Worm (Caenorhabditis elegans) whole organism, late embryonic: ENCODE measurements around the gene dct-6.

Experiments
- C38D4.7 ChIP-seq: fragments of 200-800 bp; sonication (Bioruptor generic); optimal IDR thresholded peaks from 2 replicates; lab custom pipeline; 2018; ENCODE audit warnings: mild to moderate bottlenecking, missing genetic modification characterization, moderate library complexity, missing compliant biosample characterization
- F13H6.1 ChIP-seq: sonication (generic microtip); optimal IDR thresholded peaks from 2 replicates; lab custom pipeline; 2016; ENCODE audit warnings: missing genetic modification characterization, missing compliant biosample characterization
- K09A11.1 ChIP-seq: sonication (generic microtip); optimal IDR thresholded peaks from 2 replicates; lab custom pipeline; 2017; ENCODE audit warnings: antibody characterized with exemption, mild to moderate bottlenecking, missing genetic modification characterization, missing compliant biosample characterization; ENCODE audit not compliant: insufficient read depth
- T23F11.4 ChIP-seq: fragments of 200-800 bp; sonication (Bioruptor generic); optimal IDR thresholded peaks from 2 replicates; lab custom pipeline; 2018; ENCODE audit warnings: mild to moderate bottlenecking, missing genetic modification characterization, missing compliant biosample characterization
- Y22D7AL.16 ChIP-seq: sonication (generic microtip); optimal IDR thresholded peaks from 2 replicates; lab custom pipeline; 2016; ENCODE audit warnings: missing genetic modification characterization, missing compliant biosample characterization
- ahr-1 ChIP-seq: sonication (generic microtip); optimal IDR thresholded peaks from 2 replicates; lab custom pipeline; 2016; ENCODE audit warnings: missing genetic modification characterization, missing compliant biosample characterization
- ceh-14 ChIP-seq: sonication (generic microtip); optimal IDR thresholded peaks from 2 replicates; lab custom pipeline; 2016; ENCODE audit warnings: missing genotype, missing genetic modification characterization, missing compliant biosample characterization
- ceh-2 ChIP-seq: sonication (generic microtip); optimal IDR thresholded peaks from 2 replicates; lab custom pipeline; 2016; ENCODE audit warnings: missing genotype, missing genetic modification characterization, missing compliant biosample characterization
- ceh-30 ChIP-seq: fragments of 150-350 bp; optimal IDR thresholded peaks from 2 replicates; lab custom pipeline; 2014; ENCODE audit warnings: missing biosample characterization, missing genetic modification characterization
- dve-1 ChIP-seq: sonication (generic microtip); optimal IDR thresholded peaks from 2 replicates; lab custom pipeline; 2017; ENCODE audit warnings: antibody characterized with exemption, mild to moderate bottlenecking, missing genetic modification characterization, missing compliant biosample characterization
- elt-2 ChIP-seq: sonication (generic microtip); optimal IDR thresholded peaks from 2 replicates; lab custom pipeline; 2016; ENCODE audit warnings: missing genetic modification reagents, missing genetic modification characterization, missing compliant biosample characterization
- fax-1 ChIP-seq: sonication (generic microtip); optimal IDR thresholded peaks from 2 replicates; lab custom pipeline; 2016; ENCODE audit warnings: missing genotype, missing genetic modification characterization, missing compliant biosample characterization
- fkh-10 ChIP-seq: fragments of 150-350 bp; optimal IDR thresholded peaks from 2 replicates; lab custom pipeline; 2014; ENCODE audit warnings: missing biosample characterization, missing genetic modification reagents, missing genetic modification characterization
- hlh-13 ChIP-seq: fragments of 200-800 bp; sonication (Bioruptor generic); optimal IDR thresholded peaks from 2 replicates; lab custom pipeline; 2018; ENCODE audit warnings: mild to moderate bottlenecking, missing genetic modification characterization, missing compliant biosample characterization
- hlh-30 ChIP-seq: sonication (generic microtip); optimal IDR thresholded peaks from 2 replicates; lab custom pipeline; 2017; ENCODE audit warnings: antibody characterized with exemption, missing genetic modification characterization, missing compliant biosample characterization; ENCODE audit not compliant: insufficient read depth
- hlh-6 ChIP-seq: sonication (generic microtip); optimal IDR thresholded peaks from 2 replicates; lab custom pipeline; 2016; ENCODE audit warnings: missing genotype, missing genetic modification characterization, missing compliant biosample characterization
- lim-6 ChIP-seq: sonication (generic microtip); optimal IDR thresholded peaks from 2 replicates; lab custom pipeline; 2016; ENCODE audit warnings: missing genetic modification characterization, missing compliant biosample characterization
- lin-11 ChIP-seq: fragments of 200-800 bp; sonication (Bioruptor generic); optimal IDR thresholded peaks from 2 replicates; lab custom pipeline; 2018; ENCODE audit warnings: mild to moderate bottlenecking, missing genetic modification characterization, missing compliant biosample characterization
- madf-2 ChIP-seq: sonication (generic microtip); optimal IDR thresholded peaks from 2 replicates; lab custom pipeline; 2017; ENCODE audit warnings: missing genetic modification characterization, missing compliant biosample characterization
- nhr-232 ChIP-seq: sonication (generic microtip); optimal IDR thresholded peaks from 2 replicates; lab custom pipeline; 2016; ENCODE audit warnings: missing genetic modification characterization, missing compliant biosample characterization
- odd-2 ChIP-seq: sonication (generic microtip); optimal IDR thresholded peaks from 2 replicates; lab custom pipeline; 2017; ENCODE audit warnings: antibody characterized with exemption, mild to moderate bottlenecking, missing genetic modification characterization, missing compliant biosample characterization
- pag-3 ChIP-seq: sonication (generic microtip); optimal IDR thresholded peaks from 2 replicates; lab custom pipeline; 2016; ENCODE audit warnings: missing compliant biosample characterization, missing genetic modification characterization, borderline replicate concordance
- pha-2 ChIP-seq: sonication (generic microtip); optimal IDR thresholded peaks from 2 replicates; lab custom pipeline; 2017; ENCODE audit warnings: mild to moderate bottlenecking, missing genetic modification characterization, missing compliant biosample characterization
- pros-1 ChIP-seq: fragments of 150-350 bp; optimal IDR thresholded peaks from 2 replicates; lab custom pipeline; 2014; ENCODE audit warnings: missing biosample characterization, missing genetic modification reagents, missing genetic modification characterization
- rnt-1 ChIP-seq: sonication (generic microtip); optimal IDR thresholded peaks from 2 replicates; lab custom pipeline; 2016; ENCODE audit warnings: missing genetic modification characterization, missing compliant biosample characterization
- sdc-2 ChIP-seq: sonication (generic microtip); optimal IDR thresholded peaks from 2 replicates; lab custom pipeline; 2016; ENCODE audit warnings: missing genotype, missing genetic modification characterization, missing compliant biosample characterization
- sox-2 ChIP-seq: fragments of 200-800 bp; sonication (Bioruptor generic); IDR thresholded peaks from 2 replicates; pipeline ENCODE4 v1.3.6; 2022; ENCODE audit warnings: missing genetic modification reagents, missing genetic modification characterization, missing compliant biosample characterization
- sox-4 ChIP-seq: sonication (generic microtip); optimal IDR thresholded peaks from 2 replicates; lab custom pipeline; 2017; ENCODE audit warnings: mild to moderate bottlenecking, missing genetic modification characterization, inconsistent platforms, missing compliant biosample characterization
- syd-9 ChIP-seq: sonication (generic microtip); optimal IDR thresholded peaks from 2 replicates; lab custom pipeline; 2016; ENCODE audit warnings: mild to moderate bottlenecking, missing genetic modification characterization, moderate library complexity, missing compliant biosample characterization
- tbx-2 ChIP-seq: sonication (generic microtip); optimal IDR thresholded peaks from 2 replicates; lab custom pipeline; 2016; ENCODE audit warnings: missing genetic modification characterization, missing compliant biosample characterization
- unc-42 ChIP-seq: sonication (generic microtip); optimal IDR thresholded peaks from 2 replicates; lab custom pipeline; 2016; ENCODE audit warnings: missing genotype, missing genetic modification characterization, missing compliant biosample characterization
- unc-55 ChIP-seq: sonication (generic microtip); optimal IDR thresholded peaks from 2 replicates; lab custom pipeline; 2017; ENCODE audit warnings: missing biosample characterization, missing genetic modification reagents, missing genetic modification characterization
- zip-5 ChIP-seq: sonication (generic microtip); optimal IDR thresholded peaks from 2 replicates; lab custom pipeline; 2016; ENCODE audit warnings: missing genetic modification characterization, missing compliant biosample characterization
- ztf-16 ChIP-seq: sonication (generic microtip); optimal IDR thresholded peaks from 2 replicates; lab custom pipeline; 2017; ENCODE audit warnings: missing genetic modification characterization, missing compliant biosample characterization

The dct-6 gene

DNA sequence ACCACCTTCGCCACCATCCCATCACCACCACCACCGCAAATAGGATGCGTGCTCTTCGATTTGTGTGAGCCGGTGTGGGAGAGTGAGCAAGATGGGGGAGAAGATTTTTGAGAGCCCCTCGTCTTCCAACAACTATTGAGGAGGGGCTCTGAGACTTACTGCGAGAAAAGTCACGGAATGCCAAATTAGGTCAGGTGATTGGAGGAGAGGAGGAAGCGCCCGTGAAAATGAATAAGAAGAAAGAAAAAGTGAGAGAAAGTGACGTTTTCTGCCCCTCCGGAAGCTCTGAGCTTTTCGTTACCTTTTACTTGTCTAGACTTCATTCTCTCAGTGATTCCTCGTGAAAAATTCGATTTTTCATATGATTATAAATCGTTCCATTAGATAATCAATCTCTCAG lies 32.4 kb downstream of the dct-6 start:
- TF ChIP-seq T23F11.4 (no peak), rnt-1 (no peak), unc-42 (peak; percentile 33), sox-4 (tag; lab: Kevin White, UChicago) (no peak)

DNA sequence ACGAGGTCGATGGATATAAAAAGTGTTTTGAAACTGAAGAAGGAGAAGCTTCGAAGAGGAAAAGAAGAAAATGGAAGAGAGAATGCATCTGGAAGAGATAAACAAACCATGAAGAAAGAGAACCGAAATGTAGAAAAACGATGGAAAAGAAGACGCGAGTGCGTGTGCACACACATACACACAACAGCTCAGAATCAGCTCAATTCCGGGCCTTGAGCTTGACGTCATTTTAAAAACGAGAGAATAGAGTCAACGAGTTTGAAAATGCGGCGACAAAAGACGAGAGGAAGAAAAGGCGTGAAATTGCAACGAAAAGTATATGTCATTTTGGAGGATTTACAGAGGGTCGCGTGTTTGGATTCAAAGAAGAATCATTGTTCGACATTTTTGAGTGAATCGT lies 33.4 kb downstream of the dct-6 start:
- TF ChIP-seq madf-2 (tag; lab: Kevin White, UChicago) (no peak), unc-42 (peak; percentile 36)

DNA sequence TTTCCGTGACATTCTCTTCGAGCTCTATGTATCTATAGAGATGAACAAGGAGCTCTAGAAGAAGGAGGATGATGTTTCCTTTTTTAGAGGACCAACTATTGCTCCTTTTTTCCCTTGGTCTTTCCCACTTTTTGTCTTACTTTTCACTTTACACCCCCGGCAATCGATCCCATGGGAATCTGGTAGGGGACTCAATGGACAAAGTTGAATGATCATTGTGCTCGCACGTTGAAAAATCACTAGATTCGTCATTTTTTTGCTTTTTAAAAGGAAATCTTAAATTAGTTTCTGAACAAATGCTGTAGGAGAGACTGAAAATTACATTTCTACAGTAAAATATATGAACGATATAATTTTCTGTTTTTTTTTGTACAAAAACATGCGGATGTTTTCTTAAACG lies 35.8 kb downstream of the dct-6 start:
- TF ChIP-seq elt-2 (tag; lab: Kevin White, UChicago): no peak
- no peak for TF ChIP-seq syd-9 (tag; lab: Kevin White, UChicago)
- no peak for TF ChIP-seq sox-4 (tag; lab: Kevin White, UChicago)
- TF ChIP-seq sdc-2 (tag; lab: Kevin White, UChicago): no peak
- TF ChIP-seq pha-2 (tag; lab: Kevin White, UChicago): no peak
- TF ChIP-seq K09A11.1 (tag; lab: Kevin White, UChicago): no peak
- TF ChIP-seq ceh-14 (tag; lab: Kevin White, UChicago): no peak
- TF ChIP-seq hlh-6: no peak
- TF ChIP-seq dve-1 (tag; lab: Kevin White, UChicago): no peak
- TF ChIP-seq zip-5 (tag; lab: Kevin White, UChicago): no peak
- no peak for TF ChIP-seq fax-1 (tag; lab: Kevin White, UChicago)
- TF ChIP-seq pros-1 (tag; lab: Kevin White, UChicago): no peak
- no peak for TF ChIP-seq unc-55 (GFP tag; lab: Kevin White, UChicago)
- no peak for TF ChIP-seq pag-3
- TF ChIP-seq odd-2 (tag; lab: Kevin White, UChicago): no peak
- TF ChIP-seq Y22D7AL.16 (tag; lab: Kevin White, UChicago): no peak

DNA sequence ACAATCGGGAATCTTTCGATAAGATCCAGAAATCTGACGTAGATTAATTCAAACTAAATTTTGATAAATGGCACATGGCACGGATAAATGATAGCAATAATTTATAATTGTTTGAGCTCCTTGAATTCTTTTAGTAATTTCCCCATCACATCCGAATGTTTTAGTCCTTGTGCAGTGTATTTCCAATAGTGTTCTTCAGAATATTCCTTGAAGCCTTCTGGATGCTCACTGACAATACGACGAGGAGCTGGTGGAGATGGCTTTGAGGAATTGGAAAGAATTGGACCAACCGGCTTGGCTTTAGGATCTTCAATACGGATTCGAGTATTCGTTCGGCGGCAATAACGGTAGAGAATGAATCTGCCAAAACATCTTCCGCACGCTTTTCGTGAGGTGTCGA lies 40.2 kb downstream of the dct-6 start:
- TF ChIP-seq ceh-30 (tag; lab: Kevin White, UChicago) (no peak), fkh-10 (GFP tag; lab: Kevin White, UChicago) (no peak), sox-4 (tag; lab: Kevin White, UChicago) (no peak), hlh-30 (tag; lab: Kevin White, UChicago) (no peak), ztf-16 (tag; lab: Kevin White, UChicago) (no peak), F13H6.1 (tag; lab: Kevin White, UChicago) (no peak), madf-2 (tag; lab: Kevin White, UChicago) (no peak), pros-1 (tag; lab: Kevin White, UChicago) (no peak), C38D4.7 (no peak)
- TF ChIP-seq, all 69 proteins: peak for 0

DNA sequence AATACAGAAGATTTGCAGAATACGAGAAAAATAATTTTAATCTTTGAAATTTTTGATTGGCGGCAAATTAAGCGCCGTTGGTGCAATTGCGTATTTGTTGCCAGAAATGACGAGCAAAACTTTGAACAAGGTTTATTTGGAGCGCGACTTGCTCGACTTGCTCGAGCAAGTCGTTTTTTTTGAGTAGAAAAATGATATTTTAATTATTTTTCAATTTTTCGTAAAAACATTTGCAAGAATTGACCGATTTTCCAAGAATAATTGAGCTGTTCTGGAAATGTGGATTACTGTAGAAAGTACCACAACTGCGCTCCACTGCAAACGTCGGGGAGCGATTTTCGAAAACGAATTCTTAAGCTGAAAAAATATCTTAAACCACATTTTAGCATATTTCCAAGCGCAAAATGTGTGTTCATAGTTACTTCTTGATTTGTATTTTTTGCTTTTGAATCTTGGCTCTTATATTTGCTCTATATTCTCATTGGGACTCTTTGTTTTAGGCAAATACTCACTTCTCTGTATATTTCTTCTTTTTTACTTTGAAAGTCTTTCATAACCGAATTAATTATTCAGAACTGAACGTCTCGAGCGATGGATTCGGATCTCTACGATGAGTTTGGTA lies 42.9 kb downstream of the dct-6 start, which contains the start of the genes gcna-1 and eftu-2:
gcna-1 (minus strand) TSS at position 96 of the 622 bp plus-strand sequence.
eftu-2 (plus strand) TSS at position 572 of the 622 bp plus-strand sequence.
- TF ChIP-seq lin-11: no peak
- peak; percentile 10 for TF ChIP-seq unc-42

DNA sequence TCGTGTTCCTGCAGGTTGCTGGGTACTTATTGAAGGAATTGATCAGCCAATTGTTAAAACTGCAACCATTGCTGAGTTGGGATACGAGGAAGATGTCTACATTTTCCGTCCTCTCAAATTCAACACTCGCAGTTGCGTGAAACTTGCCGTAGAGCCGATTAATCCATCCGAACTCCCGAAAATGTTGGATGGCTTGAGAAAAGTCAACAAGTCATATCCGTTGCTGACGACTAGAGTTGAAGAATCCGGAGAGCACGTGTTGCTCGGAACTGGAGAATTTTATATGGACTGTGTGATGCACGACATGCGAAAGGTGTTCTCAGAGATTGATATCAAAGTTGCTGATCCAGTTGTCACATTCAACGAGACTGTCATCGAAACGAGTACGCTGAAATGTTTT lies 45.1 kb downstream of the dct-6 start:
- TF ChIP-seq hlh-13 (GFP tag; lab: Kevin White, UChicago): no peak
- no peak for TF ChIP-seq tbx-2 (tag; lab: Kevin White, UChicago)
- no peak for TF ChIP-seq ceh-14 (tag; lab: Kevin White, UChicago)
- no peak for TF ChIP-seq sox-2 (GFP tag; lab: Robert Waterston, UW)
- no peak for TF ChIP-seq ahr-1 (tag; lab: Kevin White, UChicago)
- TF ChIP-seq ceh-30 (tag; lab: Kevin White, UChicago): no peak
- TF ChIP-seq lim-6 (tag; lab: Kevin White, UChicago): no peak
- TF ChIP-seq nhr-232: no peak
- no peak for TF ChIP-seq fax-1 (tag; lab: Kevin White, UChicago)
- TF ChIP-seq ceh-2: no peak
- TF ChIP-seq fkh-10 (GFP tag; lab: Kevin White, UChicago): no peak
- no peak for TF ChIP-seq odd-2 (tag; lab: Kevin White, UChicago)
